Worm (Caenorhabditis elegans) whole organism, late embryonic: ENCODE results near the gene toca-2.

Experiments
- C08G9.2 ChIP-seq: sonication (generic microtip); optimal IDR thresholded peaks from 2 replicates; lab custom pipeline; 2016; ENCODE audit warnings: mild to moderate bottlenecking, missing genetic modification characterization, moderate library complexity, missing compliant biosample characterization
- C38D4.7 ChIP-seq: fragments of 200-800 bp; sonication (Bioruptor generic); optimal IDR thresholded peaks from 2 replicates; lab custom pipeline; 2018; ENCODE audit warnings: mild to moderate bottlenecking, missing genetic modification characterization, moderate library complexity, missing compliant biosample characterization
- F13H6.1 ChIP-seq: sonication (generic microtip); optimal IDR thresholded peaks from 2 replicates; lab custom pipeline; 2016; ENCODE audit warnings: missing genetic modification characterization, missing compliant biosample characterization
- K02D7.2 ChIP-seq: sonication (generic microtip); optimal IDR thresholded peaks from 2 replicates; lab custom pipeline; 2017; ENCODE audit warnings: mild to moderate bottlenecking, missing genetic modification characterization, missing compliant biosample characterization
- K09A11.1 ChIP-seq: sonication (generic microtip); optimal IDR thresholded peaks from 2 replicates; lab custom pipeline; 2017; ENCODE audit warnings: antibody characterized with exemption, mild to moderate bottlenecking, missing genetic modification characterization, missing compliant biosample characterization; ENCODE audit not compliant: insufficient read depth
- Y22D7AL.16 ChIP-seq: sonication (generic microtip); optimal IDR thresholded peaks from 2 replicates; lab custom pipeline; 2016; ENCODE audit warnings: missing genetic modification characterization, missing compliant biosample characterization
- ahr-1 ChIP-seq: sonication (generic microtip); optimal IDR thresholded peaks from 2 replicates; lab custom pipeline; 2016; ENCODE audit warnings: missing genetic modification characterization, missing compliant biosample characterization
- ama-1 ChIP-seq: fragments of 150-350 bp; optimal IDR thresholded peaks from 2 replicates; lab custom pipeline; 2014
- ceh-18 ChIP-seq: sonication (generic microtip); optimal IDR thresholded peaks from 2 replicates; lab custom pipeline; 2016; ENCODE audit warnings: missing genetic modification characterization, missing compliant biosample characterization
- ceh-22 ChIP-seq: sonication (generic microtip); optimal IDR thresholded peaks from 2 replicates; lab custom pipeline; 2017; ENCODE audit warnings: missing biosample characterization, missing genetic modification characterization
- ceh-34 ChIP-seq: sonication (generic microtip); optimal IDR thresholded peaks from 2 replicates; lab custom pipeline; 2016; ENCODE audit warnings: mild to moderate bottlenecking, missing genetic modification characterization, missing compliant biosample characterization
- ceh-45 ChIP-seq: fragments of 200-800 bp; sonication (Bioruptor generic); IDR thresholded peaks from 2 replicates; pipeline ENCODE4 v1.3.6; 2022; ENCODE audit warnings: missing genetic modification reagents, missing genetic modification characterization, missing compliant biosample characterization
- ceh-6 ChIP-seq: fragments of 200-800 bp; sonication (Bioruptor generic); optimal IDR thresholded peaks from 2 replicates; lab custom pipeline; 2018; ENCODE audit warnings: mild to moderate bottlenecking, missing genetic modification characterization, missing compliant biosample characterization
- ceh-9 ChIP-seq: sonication (generic microtip); optimal IDR thresholded peaks from 2 replicates; lab custom pipeline; 2016; ENCODE audit warnings: mild to moderate bottlenecking, missing genetic modification characterization, inconsistent platforms, missing compliant biosample characterization
- dmd-4 ChIP-seq: sonication (generic microtip); optimal IDR thresholded peaks from 2 replicates; lab custom pipeline; 2016; ENCODE audit warnings: borderline replicate concordance, missing genetic modification characterization, missing compliant biosample characterization
- dve-1 ChIP-seq: sonication (generic microtip); optimal IDR thresholded peaks from 2 replicates; lab custom pipeline; 2017; ENCODE audit warnings: antibody characterized with exemption, mild to moderate bottlenecking, missing genetic modification characterization, missing compliant biosample characterization
- elt-2 ChIP-seq: sonication (generic microtip); optimal IDR thresholded peaks from 2 replicates; lab custom pipeline; 2016; ENCODE audit warnings: missing genetic modification reagents, missing genetic modification characterization, missing compliant biosample characterization
- elt-4 ChIP-seq: sonication (generic microtip); optimal IDR thresholded peaks from 2 replicates; lab custom pipeline; 2016; ENCODE audit warnings: missing genetic modification characterization, missing compliant biosample characterization
- ets-4 ChIP-seq: sonication (generic microtip); optimal IDR thresholded peaks from 2 replicates; lab custom pipeline; 2016; ENCODE audit warnings: missing genetic modification characterization, missing compliant biosample characterization
- fax-1 ChIP-seq: sonication (generic microtip); optimal IDR thresholded peaks from 2 replicates; lab custom pipeline; 2016; ENCODE audit warnings: missing genotype, missing genetic modification characterization, missing compliant biosample characterization
- fkh-10 ChIP-seq: fragments of 150-350 bp; optimal IDR thresholded peaks from 2 replicates; lab custom pipeline; 2014; ENCODE audit warnings: missing biosample characterization, missing genetic modification reagents, missing genetic modification characterization
- fkh-6 ChIP-seq: sonication (generic microtip); optimal IDR thresholded peaks from 2 replicates; lab custom pipeline; 2016; ENCODE audit warnings: missing genetic modification characterization, missing compliant biosample characterization
- gmeb-2 ChIP-seq: sonication (generic microtip); optimal IDR thresholded peaks from 2 replicates; lab custom pipeline; 2016; ENCODE audit warnings: missing genetic modification characterization, inconsistent platforms, missing compliant biosample characterization
- hlh-15 ChIP-seq: sonication (generic microtip); optimal IDR thresholded peaks from 2 replicates; lab custom pipeline; 2016; ENCODE audit warnings: missing genetic modification characterization, missing compliant biosample characterization
- hlh-6 ChIP-seq: sonication (generic microtip); optimal IDR thresholded peaks from 2 replicates; lab custom pipeline; 2016; ENCODE audit warnings: missing genotype, missing genetic modification characterization, missing compliant biosample characterization
- lim-6 ChIP-seq: sonication (generic microtip); optimal IDR thresholded peaks from 2 replicates; lab custom pipeline; 2016; ENCODE audit warnings: missing genetic modification characterization, missing compliant biosample characterization
- lin-11 ChIP-seq: fragments of 200-800 bp; sonication (Bioruptor generic); optimal IDR thresholded peaks from 2 replicates; lab custom pipeline; 2018; ENCODE audit warnings: mild to moderate bottlenecking, missing genetic modification characterization, missing compliant biosample characterization
- madf-2 ChIP-seq: sonication (generic microtip); optimal IDR thresholded peaks from 2 replicates; lab custom pipeline; 2017; ENCODE audit warnings: missing genetic modification characterization, missing compliant biosample characterization
- mec-3 ChIP-seq: sonication (generic microtip); optimal IDR thresholded peaks from 2 replicates; lab custom pipeline; 2016; ENCODE audit warnings: borderline replicate concordance, missing genetic modification characterization, missing compliant biosample characterization
- nhr-11 ChIP-seq: fragments of 150-350 bp; optimal IDR thresholded peaks from 2 replicates; lab custom pipeline; 2014; ENCODE audit warnings: missing biosample characterization, missing genetic modification characterization
- nhr-232 ChIP-seq: sonication (generic microtip); optimal IDR thresholded peaks from 2 replicates; lab custom pipeline; 2016; ENCODE audit warnings: missing genetic modification characterization, missing compliant biosample characterization
- odd-2 ChIP-seq: sonication (generic microtip); optimal IDR thresholded peaks from 2 replicates; lab custom pipeline; 2017; ENCODE audit warnings: antibody characterized with exemption, mild to moderate bottlenecking, missing genetic modification characterization, missing compliant biosample characterization
- pat-9 ChIP-seq: fragments of 200-800 bp; sonication (Bioruptor generic); optimal IDR thresholded peaks from 2 replicates; lab custom pipeline; 2018; ENCODE audit warnings: mild to moderate bottlenecking, missing genetic modification characterization, moderate library complexity, missing compliant biosample characterization
- pax-1 ChIP-seq: fragments of 150-350 bp; optimal IDR thresholded peaks from 2 replicates; lab custom pipeline; 2014; ENCODE audit warnings: missing biosample characterization, missing genetic modification characterization
- pha-2 ChIP-seq: sonication (generic microtip); optimal IDR thresholded peaks from 2 replicates; lab custom pipeline; 2017; ENCODE audit warnings: mild to moderate bottlenecking, missing genetic modification characterization, missing compliant biosample characterization
- pros-1 ChIP-seq: fragments of 150-350 bp; optimal IDR thresholded peaks from 2 replicates; lab custom pipeline; 2014; ENCODE audit warnings: missing biosample characterization, missing genetic modification reagents, missing genetic modification characterization
- ref-2 ChIP-seq: sonication (generic microtip); optimal IDR thresholded peaks from 2 replicates; lab custom pipeline; 2016; ENCODE audit warnings: missing genetic modification characterization, missing compliant biosample characterization
- sox-2 ChIP-seq: fragments of 200-800 bp; sonication (Bioruptor generic); IDR thresholded peaks from 2 replicates; pipeline ENCODE4 v1.3.6; 2022; ENCODE audit warnings: missing genetic modification reagents, missing genetic modification characterization, missing compliant biosample characterization
- sox-4 ChIP-seq: sonication (generic microtip); optimal IDR thresholded peaks from 2 replicates; lab custom pipeline; 2017; ENCODE audit warnings: mild to moderate bottlenecking, missing genetic modification characterization, inconsistent platforms, missing compliant biosample characterization
- syd-9 ChIP-seq: sonication (generic microtip); optimal IDR thresholded peaks from 2 replicates; lab custom pipeline; 2016; ENCODE audit warnings: mild to moderate bottlenecking, missing genetic modification characterization, moderate library complexity, missing compliant biosample characterization
- tbx-2 ChIP-seq: sonication (generic microtip); optimal IDR thresholded peaks from 2 replicates; lab custom pipeline; 2016; ENCODE audit warnings: missing genetic modification characterization, missing compliant biosample characterization
- tbx-7 ChIP-seq: sonication (generic microtip); optimal IDR thresholded peaks from 2 replicates; lab custom pipeline; 2016; ENCODE audit warnings: missing genotype, missing genetic modification characterization, missing compliant biosample characterization
- ttx-3 ChIP-seq: sonication (generic microtip); optimal IDR thresholded peaks from 2 replicates; lab custom pipeline; 2016; ENCODE audit warnings: missing genetic modification reagents, missing genetic modification characterization, missing compliant biosample characterization
- unc-42 ChIP-seq: sonication (generic microtip); optimal IDR thresholded peaks from 2 replicates; lab custom pipeline; 2016; ENCODE audit warnings: missing genotype, missing genetic modification characterization, missing compliant biosample characterization
- unc-55 ChIP-seq: sonication (generic microtip); optimal IDR thresholded peaks from 2 replicates; lab custom pipeline; 2017; ENCODE audit warnings: missing biosample characterization, missing genetic modification reagents, missing genetic modification characterization
- zip-5 ChIP-seq: sonication (generic microtip); optimal IDR thresholded peaks from 2 replicates; lab custom pipeline; 2016; ENCODE audit warnings: missing genetic modification characterization, missing compliant biosample characterization
- ztf-16 ChIP-seq: sonication (generic microtip); optimal IDR thresholded peaks from 2 replicates; lab custom pipeline; 2017; ENCODE audit warnings: missing genetic modification characterization, missing compliant biosample characterization

toca-2 gene

DNA sequence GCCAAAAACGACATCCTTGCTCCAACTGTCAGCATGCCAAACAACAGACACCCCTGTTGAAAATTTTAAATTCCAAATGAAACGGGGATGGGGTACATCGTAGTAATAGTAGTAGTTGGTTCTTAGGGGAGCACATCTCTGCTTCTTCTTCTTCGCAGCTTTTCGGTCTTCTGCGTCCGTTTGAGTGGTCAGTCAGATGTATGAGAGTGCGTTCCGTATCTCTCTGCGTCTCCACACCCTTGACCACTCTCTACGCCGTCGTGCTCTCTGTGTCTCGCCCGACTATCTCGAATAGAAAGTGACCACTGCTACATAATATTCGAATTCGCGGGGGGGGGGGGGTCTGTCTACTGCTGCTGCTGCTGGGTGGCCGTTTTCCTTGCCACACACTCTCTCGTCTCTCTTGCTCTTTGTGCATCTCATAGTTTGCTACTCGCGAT, 42.8 kb upstream of the toca-2 start (continued):
- TF ChIP-seq ceh-9 (tag; lab: Kevin White, UChicago) = no peak
- no peak for TF ChIP-seq pat-9
- TF ChIP-seq gmeb-2 (tag; lab: Kevin White, UChicago) = no peak
- no peak for TF ChIP-seq madf-2 (tag; lab: Kevin White, UChicago)
- no peak for TF ChIP-seq dmd-4 (tag; lab: Kevin White, UChicago)
- no peak for TF ChIP-seq ttx-3 (tag; lab: Kevin White, UChicago)
- TF ChIP-seq ets-4 (tag; lab: Kevin White, UChicago) = no peak
- TF ChIP-seq syd-9 (tag; lab: Kevin White, UChicago) = peak; percentile 42
- TF ChIP-seq hlh-15 (tag; lab: Kevin White, UChicago) = no peak
- peak; percentile 44 for TF ChIP-seq ref-2 (tag; lab: Kevin White, UChicago)
- peak; percentile 98 for TF ChIP-seq F13H6.1 (tag; lab: Kevin White, UChicago)
- TF ChIP-seq dve-1 (tag; lab: Kevin White, UChicago) = peak; percentile 33
- no peak for TF ChIP-seq lim-6
- TF ChIP-seq C08G9.2 = peak; percentile 10
- no peak for TF ChIP-seq nhr-11 (tag; lab: Kevin White, UChicago)
- no peak for TF ChIP-seq nhr-232 (tag; lab: Kevin White, UChicago)
- peak; percentile 70 for TF ChIP-seq unc-55
- peak; percentile 50 for TF ChIP-seq ceh-18 (tag; lab: Kevin White, UChicago)
- no peak for TF ChIP-seq fkh-6 (tag; lab: Kevin White, UChicago)
- peak; percentile 36 for TF ChIP-seq pax-1 (tag; lab: Kevin White, UChicago)
- no peak for TF ChIP-seq tbx-7 (tag; lab: Kevin White, UChicago)
- no peak for TF ChIP-seq sox-4
- no peak for TF ChIP-seq lin-11
- TF ChIP-seq Y22D7AL.16 (tag; lab: Kevin White, UChicago) = no peak
- TF ChIP-seq fkh-10 = no peak
- TF ChIP-seq ahr-1 = no peak
- peak; percentile 70 for TF ChIP-seq ceh-34 (tag; lab: Kevin White, UChicago)
- no peak for TF ChIP-seq elt-2
- no peak for TF ChIP-seq C38D4.7 (GFP tag; lab: Kevin White, UChicago)
- TF ChIP-seq sox-2 (GFP tag; lab: Robert Waterston, UW) = no peak
- no peak for TF ChIP-seq pros-1 (tag; lab: Kevin White, UChicago)
- no peak for TF ChIP-seq unc-42 (tag; lab: Kevin White, UChicago)
- no peak for TF ChIP-seq fax-1 (tag; lab: Kevin White, UChicago)
- no peak for TF ChIP-seq ztf-16
- no peak for TF ChIP-seq elt-4
- no peak for TF ChIP-seq ceh-6 (GFP tag; lab: Kevin White, UChicago)
- no peak for TF ChIP-seq zip-5 (tag; lab: Kevin White, UChicago)
- TF ChIP-seq odd-2 (tag; lab: Kevin White, UChicago) = no peak
- no peak for TF ChIP-seq K02D7.2 (tag; lab: Kevin White, UChicago)
- TF ChIP-seq ceh-45 = no peak
- TF ChIP-seq ceh-22 (tag; lab: Kevin White, UChicago) = no peak
- no peak for TF ChIP-seq ama-1 (lab: Kevin White, UChicago)
- TF ChIP-seq K09A11.1 (tag; lab: Kevin White, UChicago) = no peak

DNA sequence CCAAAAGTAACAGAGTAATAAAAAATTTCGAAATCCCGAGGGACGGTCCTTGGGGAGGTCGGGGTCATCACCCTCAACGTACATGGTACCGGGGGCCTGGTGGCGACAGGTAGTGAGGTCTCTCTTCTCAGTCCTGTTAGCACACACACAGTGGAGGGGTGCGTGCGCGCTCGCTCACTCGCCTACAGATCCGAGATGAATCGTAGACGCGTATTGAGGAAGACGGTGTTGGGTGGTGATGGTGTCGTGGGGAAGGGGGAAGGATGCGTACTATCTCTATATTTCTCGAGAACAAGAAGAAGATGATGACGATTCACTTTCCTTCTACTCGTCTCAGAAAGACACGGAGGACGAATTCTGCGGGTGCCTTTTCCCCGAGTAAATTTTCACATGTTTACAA, 41.9 kb upstream of the toca-2 start:
- TF ChIP-seq mec-3 (no peak), pha-2 (tag; lab: Kevin White, UChicago) (no peak), ref-2 (tag; lab: Kevin White, UChicago) (peak; percentile 57), ama-1 (lab: Kevin White, UChicago) (no peak), tbx-2 (peak; percentile 58), madf-2 (tag; lab: Kevin White, UChicago) (no peak), hlh-6 (tag; lab: Kevin White, UChicago) (peak; percentile 32)
